Worm (Caenorhabditis elegans): ENCODE data around the gene Y113G7B.28.

Gene Y113G7B.28

ce11 chrV:20161781-20162289 lies 34.0 kb upstream of the Y113G7B.28 start (continued):
- TF ChIP-seq nhr-41 (GFP tag; IDR thresholded peaks at IDR 0.05) = no peak
- TF ChIP-seq Y105C5A.15 (GFP tag; IDR thresholded peaks at IDR 0.05) = no peak
- no peak for TF ChIP-seq duxl-1 (tag; optimal IDR thresholded peaks at IDR 0.05; ENCODE audit: poor library complexity)
- TF ChIP-seq saeg-2 (GFP tag; IDR thresholded peaks at IDR 0.05) = no peak
- 0 out of 2 replicates have a peak, but pooled peaks have one; percentile 40 for TF ChIP-seq nhr-42 (GFP tag; IDR thresholded peaks at IDR 0.05)
- no peak for TF ChIP-seq nhr-111 (GFP tag; optimal IDR thresholded peaks at IDR 0.05)
- peak; percentile 44 for TF ChIP-seq nhr-48 (tag; optimal IDR thresholded peaks at IDR 0.05)

DNA sequence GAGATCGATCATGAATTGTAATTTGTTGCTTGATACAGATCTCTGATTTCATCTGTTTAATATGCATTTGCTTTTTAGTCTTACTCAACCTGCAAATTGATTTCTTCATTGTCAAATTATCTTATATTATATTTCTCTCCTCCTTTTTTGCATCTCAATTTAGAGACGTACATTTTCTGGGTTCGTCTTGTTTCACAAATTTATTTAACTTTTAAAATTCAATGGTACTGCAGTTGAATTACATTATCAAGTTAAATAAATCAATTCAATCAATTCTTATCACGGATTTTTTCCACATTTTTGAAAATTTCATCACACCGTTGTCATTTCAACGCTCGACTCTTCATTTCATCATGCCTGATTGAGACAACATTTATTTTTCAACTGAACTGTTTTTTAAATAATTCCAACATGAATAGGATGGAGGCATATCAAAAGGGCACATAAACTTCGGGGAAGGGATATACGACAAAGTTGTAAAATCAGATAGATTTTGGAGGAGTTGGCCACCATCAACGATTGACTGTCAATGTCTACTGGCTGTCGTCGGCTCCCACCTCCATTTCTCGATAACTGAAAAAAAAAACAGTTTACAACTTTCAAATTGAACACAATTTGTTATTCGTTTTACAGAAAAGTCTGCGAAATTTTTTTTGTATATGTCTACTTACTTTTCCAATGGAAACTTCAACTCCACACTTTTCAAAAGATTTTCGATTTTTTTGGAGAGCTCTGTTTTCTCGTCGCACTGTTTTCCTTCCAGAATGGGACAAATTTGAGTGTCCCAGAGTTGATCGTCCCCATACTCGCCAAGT lies 33.3 kb upstream of the Y113G7B.28 start:
- TF ChIP-seq Y48G9A.11 (GFP tag; IDR thresholded peaks at IDR 0.05) = no peak
- TF ChIP-seq lin-13 (GFP tag; optimal IDR thresholded peaks at IDR 0.05) = peak; percentile 12
- no peak for TF ChIP-seq php-3 (GFP tag; IDR thresholded peaks at IDR 0.05)
- peak; percentile 18; the same call in 1 of the 2 replicates for TF ChIP-seq ctbp-1 (GFP tag; IDR thresholded peaks at IDR 0.05)
- no peak for TF ChIP-seq ama-1 (optimal IDR thresholded peaks at IDR 0.05)
- TF ChIP-seq cey-2 (tag; optimal IDR thresholded peaks at IDR 0.05; ENCODE audit: borderline replicate concordance, insufficient read depth) = no peak
- TF ChIP-seq F10B5.3 (tag; optimal IDR thresholded peaks at IDR 0.05) = no peak
- TF ChIP-seq egl-27 (tag; optimal IDR thresholded peaks at IDR 0.05) = no peak
- TF ChIP-seq ceh-62 (tag; optimal IDR thresholded peaks at IDR 0.05) = no peak
- no peak for TF ChIP-seq tag-97 (GFP tag; IDR thresholded peaks at IDR 0.05)
- TF ChIP-seq Y75B8A.6 (GFP tag; IDR thresholded peaks at IDR 0.05) = 0 out of 2 replicates have a peak, but pooled peaks have one; percentile 57
- TF ChIP-seq vab-7 (GFP tag; IDR thresholded peaks at IDR 0.05) = no peak
- TF ChIP-seq unc-130 (GFP tag; optimal IDR thresholded peaks at IDR 0.05) = no peak
- TF ChIP-seq ztf-7 (tag; optimal IDR thresholded peaks at IDR 0.05) = no peak
- TF ChIP-seq mxl-3 (GFP tag; optimal IDR thresholded peaks at IDR 0.05) = no peak
- TF ChIP-seq rbr-2 (tag; optimal IDR thresholded peaks at IDR 0.05) = no peak
- 0 out of 2 replicates have a peak, but pooled peaks have one; percentile 8 for TF ChIP-seq nhr-41 (GFP tag; IDR thresholded peaks at IDR 0.05)
- no peak for TF ChIP-seq set-16 (GFP tag; IDR thresholded peaks at IDR 0.05)
- TF ChIP-seq nhr-48 (tag; optimal IDR thresholded peaks at IDR 0.05) = no peak
- TF ChIP-seq lir-3 (tag; optimal IDR thresholded peaks at IDR 0.05) = no peak
- no peak for TF ChIP-seq nhr-6 (tag; optimal IDR thresholded peaks at IDR 0.05)
- 0 out of 2 replicates have a peak, but pooled peaks have one; percentile 4 for TF ChIP-seq Y105C5A.15 (GFP tag; IDR thresholded peaks at IDR 0.05)
- no peak for TF ChIP-seq lin-15B (tag; optimal IDR thresholded peaks at IDR 0.05)
- no peak; the same call in 1 of the 2 replicates for TF ChIP-seq saeg-2 (GFP tag; IDR thresholded peaks at IDR 0.05)
- TF ChIP-seq hmg-1.1 (GFP tag; IDR thresholded peaks at IDR 0.05) = no peak
- TF ChIP-seq attf-4 (tag; optimal IDR thresholded peaks at IDR 0.05) = no peak
- no peak for TF ChIP-seq dmd-8 (GFP tag; IDR thresholded peaks at IDR 0.05)
- TF ChIP-seq aha-1 (tag) = peak; percentile 28
- TF ChIP-seq zfp-2 (tag; optimal IDR thresholded peaks at IDR 0.05) = no peak
- TF ChIP-seq D1046.2 (GFP tag; IDR thresholded peaks at IDR 0.05) = no peak
- TF ChIP-seq unc-39 (tag; optimal IDR thresholded peaks at IDR 0.05) = no peak
- TF ChIP-seq hlh-30 (tag; optimal IDR thresholded peaks at IDR 0.05; ENCODE audit: insufficient read depth) = no peak
- no peak for TF ChIP-seq nhr-42 (GFP tag; IDR thresholded peaks at IDR 0.05)
- no peak for TF ChIP-seq lin-1 (GFP tag; IDR thresholded peaks at IDR 0.05)
- TF ChIP-seq dve-1 (tag; optimal IDR thresholded peaks at IDR 0.05; ENCODE audit: insufficient read depth) = peak; percentile 82
- TF ChIP-seq mep-1 (tag; optimal IDR thresholded peaks at IDR 0.05) = peak; percentile 73
- TF ChIP-seq nhr-77 (tag; optimal IDR thresholded peaks at IDR 0.05) = no peak
- TF ChIP-seq ceh-28 (tag; optimal IDR thresholded peaks at IDR 0.05) = no peak
- peak; percentile 30; the same call in 1 of the 2 replicates for TF ChIP-seq arid-1 (GFP tag; conservative IDR thresholded peaks at IDR 0.05)
- no peak for TF ChIP-seq dmd-9 (GFP tag; IDR thresholded peaks at IDR 0.05)
- TF ChIP-seq gei-8 (GFP tag; optimal IDR thresholded peaks at IDR 0.05) = no peak
- TF ChIP-seq tra-1 (GFP tag; IDR thresholded peaks at IDR 0.05) = no peak
- no peak for TF ChIP-seq nhr-237 (tag; optimal IDR thresholded peaks at IDR 0.05)
- TF ChIP-seq nhr-76 (tag; optimal IDR thresholded peaks at IDR 0.05) = no peak
- no peak for TF ChIP-seq aly-2 (tag; optimal IDR thresholded peaks at IDR 0.05)

Measured in whole organism, L4 larva.